Worm (Caenorhabditis elegans): Measurements from ENCODE around the gene crn-5.

Gene crn-5

DNA sequence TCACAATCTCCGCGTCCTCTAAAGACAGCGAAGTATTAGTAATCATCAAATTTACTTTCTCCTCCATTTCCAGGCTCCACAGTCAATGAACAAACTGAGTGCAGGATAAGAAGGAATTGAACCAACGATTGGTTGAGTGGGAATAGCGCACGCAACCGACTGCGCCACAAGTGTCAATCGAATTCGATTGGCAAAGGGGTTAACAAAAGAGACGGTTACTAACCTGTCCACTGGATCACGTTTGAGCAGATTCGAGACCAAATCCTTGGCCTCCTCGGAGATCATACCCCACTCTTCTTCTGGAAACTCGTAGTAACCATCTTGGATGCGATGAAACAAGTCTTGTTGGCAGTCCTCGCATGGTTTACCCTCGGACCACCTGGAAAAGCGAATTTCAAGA lies 47.3 kb upstream of the crn-5 start (continued):
- TF ChIP-seq rec-8 (tag; optimal IDR thresholded peaks at IDR 0.05): no peak
- peak; percentile 93 for TF ChIP-seq ama-1 (optimal IDR thresholded peaks at IDR 0.05)
- TF ChIP-seq ama-1 (GFP tag; optimal IDR thresholded peaks at IDR 0.05): no peak
- TF ChIP-seq F37B4.10 (GFP tag; IDR thresholded peaks at IDR 0.05): no peak

DNA sequence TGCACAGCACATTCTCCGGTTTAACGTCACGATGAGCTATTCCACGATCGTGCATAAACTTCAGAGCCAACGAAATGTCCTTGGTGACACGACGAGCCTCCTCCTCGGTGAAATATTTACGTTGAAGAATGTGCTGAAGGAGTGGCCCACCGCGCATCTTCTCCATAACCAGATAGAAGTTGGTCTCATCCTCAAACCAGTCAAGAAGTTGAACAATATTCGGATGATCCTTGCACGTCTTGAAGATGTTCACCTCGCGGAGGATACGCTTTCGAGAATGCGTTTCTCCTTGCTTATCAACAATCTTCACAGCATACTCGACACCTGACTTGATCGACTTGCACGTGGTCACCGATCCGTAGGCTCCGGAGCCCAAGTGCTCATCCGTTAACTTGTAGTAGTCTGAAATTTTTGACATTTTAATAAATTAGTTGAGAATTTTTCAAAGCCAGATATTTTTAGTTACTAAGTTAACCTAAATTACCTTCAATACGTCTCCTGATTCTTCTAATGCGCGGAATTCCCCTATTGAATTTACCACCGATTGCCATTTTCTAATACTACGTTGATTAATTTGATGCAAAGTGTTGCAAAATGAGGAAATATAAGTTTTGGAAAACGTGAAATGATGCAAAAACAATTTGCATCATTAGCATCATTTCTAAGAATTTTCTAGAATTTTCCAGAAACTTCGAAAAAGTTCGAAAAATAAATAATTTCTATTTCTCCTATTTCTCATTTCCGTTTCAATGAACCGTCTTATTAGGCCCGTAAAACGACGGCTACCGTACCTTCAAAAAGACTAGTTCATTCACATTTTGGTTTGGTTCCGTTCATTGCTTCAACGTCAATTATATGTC lies 46.4 kb upstream of the crn-5 start:
- TF ChIP-seq pha-4 (tag; optimal IDR thresholded peaks at IDR 0.05) (no peak), B0261.1 (tag; optimal IDR thresholded peaks at IDR 0.05) (no peak), hlh-12 (tag; optimal IDR thresholded peaks at IDR 0.05) (no peak), mxl-1 (tag; optimal IDR thresholded peaks at IDR 0.05) (no peak), mcd-1 (GFP tag; IDR thresholded peaks at IDR 0.05) (no peak; the same call in none of the 2 replicates), C17E4.6 (GFP tag; IDR thresholded peaks at IDR 0.05) (no peak), attf-6 (GFP tag; IDR thresholded peaks at IDR 0.05) (0 out of 2 replicates have a peak, but pooled peaks have one; percentile 26), sdz-38 (tag; optimal IDR thresholded peaks at IDR 0.05) (no peak), F57C9.4 (tag; optimal IDR thresholded peaks at IDR 0.05) (no peak), lsy-27 (tag; optimal IDR thresholded peaks at IDR 0.05; ENCODE audit: borderline replicate concordance, insufficient read depth) (no peak), xnd-1 (tag; optimal IDR thresholded peaks at IDR 0.05) (no peak), die-1 (tag; optimal IDR thresholded peaks at IDR 0.05) (no peak), ceh-79 (tag; optimal IDR thresholded peaks at IDR 0.05) (no peak), madf-6 (GFP tag; IDR thresholded peaks at IDR 0.05) (no peak; the same call in 1 of the 2 replicates), hlh-26 (GFP tag; conservative IDR thresholded peaks at IDR 0.05) (no peak), athp-1 (tag; optimal IDR thresholded peaks at IDR 0.05) (no peak), hmg-20 (GFP tag; IDR thresholded peaks at IDR 0.05) (no peak; the same call in 1 of the 2 replicates), chd-7 (tag; optimal IDR thresholded peaks at IDR 0.05) (peak; percentile 17), nhr-90 (tag; optimal IDR thresholded peaks at IDR 0.05) (peak; percentile 35), egl-18 (GFP tag; IDR thresholded peaks at IDR 0.05) (no peak), nfyb-1 (GFP tag; IDR thresholded peaks at IDR 0.05) (peak; percentile 73), fkh-3 (tag; optimal IDR thresholded peaks at IDR 0.05) (peak; percentile 55), ztf-6 (GFP tag; IDR thresholded peaks at IDR 0.05) (no peak), snpc-4 (GFP tag; optimal IDR thresholded peaks at IDR 0.05) (no peak), snpc-4 (tag; optimal IDR thresholded peaks at IDR 0.05) (no peak), ekl-4 (GFP tag; IDR thresholded peaks at IDR 0.05) (peak; percentile 27; the same call in 1 of the 2 replicates), hmg-1.2 (GFP tag; IDR thresholded peaks at IDR 0.05) (peak; percentile 18; the same call in 1 of the 2 replicates), dpff-1 (tag; optimal IDR thresholded peaks at IDR 0.05) (no peak), nhr-179 (tag; optimal IDR thresholded peaks at IDR 0.05) (no peak), ccch-3 (GFP tag; optimal IDR thresholded peaks at IDR 0.05) (no peak), egl-44 (GFP tag; IDR thresholded peaks at IDR 0.05) (peak; percentile 66; the same call in 1 of the 2 replicates), madf-3 (GFP tag; IDR thresholded peaks at IDR 0.05) (peak; percentile 70), zim-3 (tag; optimal IDR thresholded peaks at IDR 0.05) (no peak), T26A5.8 (tag; optimal IDR thresholded peaks at IDR 0.05) (no peak), snpc-1.3 (tag; optimal IDR thresholded peaks at IDR 0.05; ENCODE audit: insufficient read depth) (no peak), tbx-9 (tag; optimal IDR thresholded peaks at IDR 0.05; ENCODE audit: borderline replicate concordance) (no peak), hrde-1 (tag; optimal IDR thresholded peaks at IDR 0.05; ENCODE audit: borderline replicate concordance) (no peak), D2030.7 (GFP tag; IDR thresholded peaks at IDR 0.05) (no peak), atf-7 (tag; optimal IDR thresholded peaks at IDR 0.05) (peak; percentile 42), him-1 (tag; optimal IDR thresholded peaks at IDR 0.05) (no peak), repo-1 (tag; optimal IDR thresholded peaks at IDR 0.05) (peak; percentile 73), F39B2.1 (GFP tag; IDR thresholded peaks at IDR 0.05) (no peak)
